Fruit fly (Drosophila melanogaster) whole organism, embryonic: ENCODE data around the gene mwh.

ENCODE experiments used
- CG10147 ChIP-seq: fragments of 200-800 bp; sonication (Bioruptor generic); optimal IDR thresholded peaks from 2 replicates; lab custom pipeline; 2019; ENCODE audit warnings: missing biosample characterization, mild to moderate bottlenecking, missing genetic modification characterization, moderate library complexity
- CG10209 ChIP-seq: fragments of 200-800 bp; sonication (Bioruptor generic); optimal IDR thresholded peaks from 3 replicates; lab custom pipeline; 2017; ENCODE audit warnings: missing biosample characterization, mild to moderate bottlenecking, missing genetic modification characterization, missing genetic modification reagents
- CG1024 ChIP-seq: fragments of 200-800 bp; sonication (Bioruptor generic); IDR thresholded peaks from 2 replicates; pipeline ENCODE4 v1.3.6; 2022; ENCODE audit warnings: missing biosample characterization, missing genetic modification characterization
- CG10321 ChIP-seq: fragments of 200-800 bp; sonication (Bioruptor generic); IDR thresholded peaks from 2 replicates; pipeline ENCODE4 v1.3.6; 2022; ENCODE audit warnings: missing biosample characterization, missing genetic modification characterization
- CG10543 ChIP-seq: fragments of 200-800 bp; sonication (Bioruptor generic); optimal IDR thresholded peaks from 3 replicates; lab custom pipeline; 2017; ENCODE audit warnings: missing biosample characterization, mild to moderate bottlenecking, missing genetic modification characterization, moderate library complexity
- CG11398 ChIP-seq: fragments of 200-800 bp; sonication (Bioruptor generic); optimal IDR thresholded peaks from 2 replicates; lab custom pipeline; 2016; ENCODE audit warnings: missing biosample characterization, missing genetic modification characterization
- CG11456 ChIP-seq: fragments of 200-800 bp; sonication (Bioruptor generic); IDR thresholded peaks from 3 replicates; pipeline ENCODE4 v1.3.6; 2022; ENCODE audit warnings: missing biosample characterization, missing genetic modification characterization
- CG12155 ChIP-seq: fragments of 200-800 bp; sonication (Bioruptor generic); optimal IDR thresholded peaks from 3 replicates; lab custom pipeline; 2016; ENCODE audit warnings: missing biosample characterization, missing genetic modification characterization
- CG13287 ChIP-seq: fragments of 200-800 bp; sonication (Bioruptor generic); IDR thresholded peaks from 2 replicates; pipeline ENCODE4 v1.3.6; 2022; ENCODE audit warnings: missing biosample characterization, missing genetic modification characterization; ENCODE audit not compliant: partially characterized antibody
- CG1603 ChIP-seq: fragments of 200-800 bp; sonication (Bioruptor generic); optimal IDR thresholded peaks from 2 replicates; lab custom pipeline; 2019; ENCODE audit warnings: missing biosample characterization, mild to moderate bottlenecking, missing genetic modification characterization, moderate library complexity
- CG17802 ChIP-seq: fragments of 200-800 bp; sonication (Bioruptor generic); optimal IDR thresholded peaks from 2 replicates; lab custom pipeline; 2018; ENCODE audit warnings: missing biosample characterization, mild to moderate bottlenecking, missing genetic modification characterization, moderate library complexity
- CG2875 ChIP-seq: fragments of 200-800 bp; sonication (Bioruptor generic); optimal IDR thresholded peaks from 2 replicates; lab custom pipeline; 2017; ENCODE audit warnings: missing biosample characterization, mild to moderate bottlenecking, missing genetic modification characterization, missing genetic modification reagents
- CG30403 ChIP-seq: fragments of 200-800 bp; sonication (Bioruptor generic); optimal IDR thresholded peaks from 3 replicates; lab custom pipeline; 2016; ENCODE audit warnings: missing biosample characterization, missing genetic modification characterization
- CG30431 ChIP-seq: fragments of 200-800 bp; sonication (Bioruptor generic); optimal IDR thresholded peaks from 2 replicates; lab custom pipeline; 2017; ENCODE audit warnings: missing biosample characterization, missing genetic modification characterization
- CG5953 ChIP-seq: fragments of 200-800 bp; sonication (Bioruptor generic); IDR thresholded peaks from 2 replicates; pipeline ENCODE4 v1.3.6; 2022; ENCODE audit warnings: missing biosample characterization, missing genetic modification characterization
- CG6654 ChIP-seq: fragments of 200-800 bp; sonication (Bioruptor generic); optimal IDR thresholded peaks from 2 replicates; lab custom pipeline; 2017; ENCODE audit warnings: missing biosample characterization, mild to moderate bottlenecking, missing genetic modification characterization
- CG9932 ChIP-seq: fragments of 200-800 bp; sonication (Bioruptor generic); IDR thresholded peaks from 2 replicates; pipeline ENCODE4 v1.3.6; 2022; ENCODE audit warnings: missing biosample characterization, missing genetic modification characterization
- Ets97D ChIP-seq: fragments of 200-800 bp; sonication (Bioruptor generic); optimal IDR thresholded peaks from 3 replicates; lab custom pipeline; 2016; ENCODE audit warnings: missing biosample characterization, missing genetic modification characterization
- Fer1 ChIP-seq: fragments of 200-800 bp; sonication (Bioruptor generic); optimal IDR thresholded peaks from 2 replicates; lab custom pipeline; 2017; ENCODE audit warnings: missing biosample characterization, mild to moderate bottlenecking, missing genetic modification characterization
- Fer3 ChIP-seq: fragments of 200-800 bp; sonication (Bioruptor generic); optimal IDR thresholded peaks from 2 replicates; lab custom pipeline; 2018; ENCODE audit warnings: missing biosample characterization, mild to moderate bottlenecking, missing genetic modification characterization, moderate library complexity
- Gsc ChIP-seq: fragments of 200-800 bp; sonication (Bioruptor generic); IDR thresholded peaks from 2 replicates; pipeline ENCODE4 v1.3.6; 2022; ENCODE audit warnings: missing biosample characterization, missing genetic modification characterization
- HLHmδ ChIP-seq: fragments of 200-800 bp; sonication (Bioruptor generic); optimal IDR thresholded peaks from 2 replicates; lab custom pipeline; 2018; ENCODE audit warnings: missing biosample characterization, mild to moderate bottlenecking, missing genetic modification characterization, moderate library complexity
- Hey ChIP-seq: fragments of 200-800 bp; sonication (Bioruptor generic); optimal IDR thresholded peaks from 3 replicates; lab custom pipeline; 2018; ENCODE audit warnings: missing biosample characterization, mild to moderate bottlenecking, missing genetic modification characterization
- Hr39 ChIP-seq: fragments of >200 bp; optimal IDR thresholded peaks from 2 replicates; lab custom pipeline; 2017
- Max ChIP-seq: fragments of 200-800 bp; sonication (Bioruptor generic); optimal IDR thresholded peaks from 2 replicates; lab custom pipeline; 2016; ENCODE audit warnings: missing biosample characterization, mild to moderate bottlenecking, missing genetic modification characterization
- NC2α ChIP-seq: fragments of 200-800 bp; sonication (Bioruptor generic); optimal IDR thresholded peaks from 2 replicates; lab custom pipeline; 2016; ENCODE audit warnings: missing biosample characterization, missing genetic modification characterization
- NFAT ChIP-seq: fragments of 200-800 bp; sonication (Bioruptor generic); IDR thresholded peaks from 2 replicates; pipeline ENCODE4 v1.3.6; 2022; ENCODE audit warnings: missing biosample characterization, missing genetic modification characterization
- Sin3A ChIP-seq: fragments of >200 bp; optimal IDR thresholded peaks from 2 replicates; lab custom pipeline; 2018
- Sry-δ ChIP-seq: fragments of 200-800 bp; sonication (Bioruptor generic); optimal IDR thresholded peaks from 2 replicates; lab custom pipeline; 2016; ENCODE audit warnings: missing biosample characterization, missing genetic modification characterization
- YL-1 ChIP-seq: fragments of 200-800 bp; sonication (Bioruptor generic); optimal IDR thresholded peaks from 3 replicates; lab custom pipeline; 2017; ENCODE audit warnings: missing biosample characterization, mild to moderate bottlenecking, missing genetic modification characterization
- bab2 ChIP-seq: fragments of 200-800 bp; sonication (Bioruptor generic); optimal IDR thresholded peaks from 2 replicates; lab custom pipeline; 2016; ENCODE audit warnings: missing biosample characterization, missing genetic modification characterization
- bigmax ChIP-seq: fragments of 200-800 bp; sonication (Bioruptor generic); optimal IDR thresholded peaks from 2 replicates; lab custom pipeline; 2018; ENCODE audit warnings: missing biosample characterization, mild to moderate bottlenecking, missing genetic modification characterization
- cad ChIP-seq: fragments of >200 bp; optimal IDR thresholded peaks from 2 replicates; lab custom pipeline; 2017; ENCODE audit warnings: missing biosample characterization, missing genetic modification characterization
- cas ChIP-seq: fragments of 200-800 bp; sonication (Bioruptor generic); IDR thresholded peaks from 2 replicates; pipeline ENCODE4 v1.3.6; 2022; ENCODE audit warnings: missing biosample characterization, missing genetic modification characterization
- chn ChIP-seq: fragments of 200-800 bp; sonication (Bioruptor generic); optimal IDR thresholded peaks from 2 replicates; lab custom pipeline; 2016; ENCODE audit warnings: missing biosample characterization, missing genetic modification characterization
- crol ChIP-seq: fragments of 200-800 bp; sonication (Bioruptor generic); IDR thresholded peaks from 2 replicates; pipeline ENCODE4 v1.3.6; 2022; ENCODE audit warnings: missing biosample characterization, missing genetic modification characterization
- da ChIP-seq: fragments of 200-800 bp; sonication (Bioruptor generic); optimal IDR thresholded peaks from 2 replicates; lab custom pipeline; 2016; ENCODE audit warnings: missing biosample characterization, missing genetic modification characterization
- eyg ChIP-seq: fragments of 200-800 bp; sonication (Bioruptor generic); optimal IDR thresholded peaks from 3 replicates; lab custom pipeline; 2016; ENCODE audit warnings: missing biosample characterization, missing genetic modification characterization
- fru ChIP-seq: fragments of >200 bp; optimal IDR thresholded peaks from 2 replicates; lab custom pipeline; 2017
- gem ChIP-seq: fragments of 200-800 bp; sonication (Bioruptor generic); optimal IDR thresholded peaks from 2 replicates; lab custom pipeline; 2019; ENCODE audit warnings: missing biosample characterization, mild to moderate bottlenecking, missing genetic modification characterization, moderate library complexity
- hb ChIP-seq: fragments of 200-800 bp; sonication (Bioruptor generic); IDR thresholded peaks from 3 replicates; pipeline ENCODE4 v1.3.6; 2022; ENCODE audit warnings: missing biosample characterization, missing genetic modification characterization; ENCODE audit not compliant: partially characterized antibody
- hkb ChIP-seq, 2 experiments: fragments of 200-800 bp in 1 of 2; fragments of >200 bp in 1 of 2; sonication (Bioruptor generic) in 1 of 2; IDR thresholded peaks in 1 of 2; optimal IDR thresholded peaks in 1 of 2; 2 replicates each; pipeline versions ENCODE4 v1.3.6 to Lab custom; 2017 to 2022; ENCODE audit warnings: missing biosample characterization in 1 of 2, missing genetic modification characterization in 1 of 2
- kay ChIP-seq: fragments of 200-800 bp; sonication (Bioruptor generic); optimal IDR thresholded peaks from 2 replicates; lab custom pipeline; 2016; ENCODE audit warnings: missing biosample characterization, missing genetic modification characterization
- pan ChIP-seq, 4 experiments: fragments of >200 bp in 3 of 4; fragments of 200-800 bp in 1 of 4; sonication (Bioruptor generic) in 1 of 4; optimal IDR thresholded peaks in 3 of 4; IDR thresholded peaks in 1 of 4; 2 replicates each; pipeline versions ENCODE4 v1.3.6 to Lab custom; 2017 to 2022; ENCODE audit warnings: missing biosample characterization in 2 of 4, missing genetic modification characterization in 2 of 4, mixed read lengths in 1 of 4
- pros ChIP-seq: fragments of 200-800 bp; sonication (Bioruptor generic); optimal IDR thresholded peaks from 3 replicates; lab custom pipeline; 2019; ENCODE audit warnings: missing biosample characterization, mild to moderate bottlenecking, missing genetic modification characterization, moderate library complexity
- pzg ChIP-seq: fragments of 200-800 bp; sonication (Bioruptor generic); optimal IDR thresholded peaks from 3 replicates; lab custom pipeline; 2018; ENCODE audit warnings: missing biosample characterization, mild to moderate bottlenecking, missing genetic modification characterization, moderate library complexity
- seq ChIP-seq: fragments of 200-800 bp; sonication (Bioruptor generic); IDR thresholded peaks from 2 replicates; pipeline ENCODE4 v1.3.6; 2022; ENCODE audit warnings: missing biosample characterization, missing genetic modification characterization
- sob ChIP-seq: fragments of 200-800 bp; sonication (Bioruptor generic); IDR thresholded peaks from 2 replicates; pipeline ENCODE4 v1.3.6; 2022; ENCODE audit warnings: missing biosample characterization, missing genetic modification characterization
- ttk ChIP-seq: fragments of 200-800 bp; sonication (Bioruptor generic); IDR thresholded peaks from 2 replicates; pipeline ENCODE4 v2.1.2; 2022; ENCODE audit warnings: missing biosample characterization, missing genetic modification characterization
- unpg ChIP-seq: fragments of 200-800 bp; sonication (Bioruptor generic); optimal IDR thresholded peaks from 3 replicates; lab custom pipeline; 2018; ENCODE audit warnings: missing biosample characterization, mild to moderate bottlenecking, missing genetic modification characterization, moderate library complexity
- z ChIP-seq: fragments of 200-800 bp; sonication (Bioruptor generic); IDR thresholded peaks from 3 replicates; pipeline ENCODE4 v1.3.6; 2022; ENCODE audit warnings: missing biosample characterization, missing genetic modification characterization

Gene mwh

DNA sequence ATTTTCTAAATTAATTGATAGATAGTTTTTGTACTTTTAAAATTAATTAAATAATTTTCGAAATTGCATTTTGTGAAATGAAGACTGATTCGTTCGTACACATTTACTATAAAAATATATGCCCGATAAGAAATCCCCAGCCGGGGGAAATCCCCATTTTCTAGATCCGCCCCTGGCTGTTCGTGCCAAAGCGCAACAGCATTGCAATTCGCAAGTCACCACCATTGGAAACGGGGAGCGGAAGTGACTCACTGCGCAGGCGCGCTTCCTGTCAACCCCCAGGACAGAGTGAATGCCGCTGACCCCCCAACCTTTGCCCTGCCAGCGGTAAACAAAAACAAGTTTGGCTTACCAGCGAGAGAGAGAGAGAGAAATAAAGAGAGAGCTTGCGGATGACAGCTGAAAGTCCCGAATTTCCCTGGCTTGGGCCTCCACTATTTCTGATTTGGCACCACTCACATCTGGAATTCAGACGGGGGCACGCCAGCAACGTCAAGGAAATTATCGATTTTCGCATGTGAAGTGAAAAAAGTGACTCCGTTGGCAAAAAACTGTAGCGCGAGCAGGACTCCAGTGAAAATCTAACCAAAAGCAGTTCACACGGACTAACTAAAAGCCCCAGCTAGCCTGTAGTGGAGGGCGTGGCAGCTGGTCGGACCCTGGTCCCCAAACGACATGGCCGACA lies 4.6 kb upstream of the mwh start, which contains the start of gene Aplip1 (continued):
- TF ChIP-seq CG2875 (no peak), cas (GFP tag; lab: Robert Waterston, UW) (no peak), CG12155 (GFP tag; lab: Kevin White, UChicago) (no peak), da (GFP tag; lab: Kevin White, UChicago) (no peak), Fer3 (peak; percentile 22), unpg (GFP tag; lab: Kevin White, UChicago) (no peak), bigmax (GFP tag; lab: Kevin White, UChicago) (no peak), seq (GFP tag; lab: Robert Waterston, UW) (peak; percentile 83), CG30431 (GFP tag; lab: Kevin White, UChicago) (no peak), CG30403 (no peak), CG1024 (GFP tag; lab: Robert Waterston, UW) (no peak), CG10321 (no peak), fru (lab: Kevin White, UChicago) (no peak), CG6654 (GFP tag; lab: Kevin White, UChicago) (no peak), ttk (no peak), pros (no peak), Hr39 (lab: Kevin White, UChicago) (no peak), Ets97D (GFP tag; lab: Kevin White, UChicago) (peak; percentile 39), YL-1 (GFP tag; lab: Kevin White, UChicago) (peak; percentile 13), chn (GFP tag; lab: Kevin White, UChicago) (no peak), CG17802 (tag; lab: Kevin White, UChicago) (no peak), cad (no peak), Fer1 (GFP tag; lab: Kevin White, UChicago) (peak; percentile 9), kay (GFP tag; lab: Kevin White, UChicago) (no peak), Sin3A (lab: Kevin White, UChicago) (no peak), HLHmδ (GFP tag; lab: Kevin White, UChicago) (no peak), gem (tag; lab: Kevin White, UChicago) (no peak), CG1603 (tag; lab: Kevin White, UChicago) (no peak), CG10147 (GFP tag; lab: Kevin White, UChicago) (no peak), CG11456 (0 out of 3 replicates have a peak, but pooled peaks have one; percentile 61), NC2α (GFP tag; lab: Kevin White, UChicago) (no peak), CG10543 (GFP tag; lab: Kevin White, UChicago) (no peak), sob (peak; percentile 63), Sry-δ (GFP tag; lab: Kevin White, UChicago) (no peak), hkb (optimal IDR thresholded peaks at IDR 0.05; lab: Kevin White, UChicago) (no peak), hkb (GFP tag; IDR thresholded peaks at IDR 0.05; lab: Robert Waterston, UW) (no peak), hb (no peak), bab2 (peak; percentile 39), NFAT (GFP tag; lab: Robert Waterston, UW) (0 out of 2 replicates have a peak, but pooled peaks have one; percentile 33), CG5953 (GFP tag; lab: Robert Waterston, UW) (no peak), CG9932 (GFP tag; lab: Robert Waterston, UW) (peak; percentile 28; the same call in 1 of the 2 replicates), pzg (peak; percentile 14), pan (optimal IDR thresholded peaks at IDR 0.05; lab: Kevin White, UChicago) (no peak), pan (GFP tag; optimal IDR thresholded peaks at IDR 0.05 in 1 of 2, IDR thresholded peaks at IDR 0.05 in 1 of 2) (no peak), Max (GFP tag; lab: Kevin White, UChicago) (no peak), z (GFP tag; lab: Robert Waterston, UW) (no peak), crol (GFP tag; lab: Robert Waterston, UW) (peak; percentile 30; the same call in 1 of the 2 replicates), eyg (GFP tag; lab: Kevin White, UChicago) (no peak), Gsc (GFP tag; lab: Robert Waterston, UW) (no peak), CG10209 (no peak), CG13287 (GFP tag; lab: Robert Waterston, UW) (no peak), CG11398 (no peak), Hey (no peak)
